Worm (Caenorhabditis elegans) whole organism, young adult: ENCODE measurements around the gene best-6.
"Not testable (repeated sequence)": the region's sequence is repeated elsewhere in the genome, so short reads cannot be mapped to it uniquely, and the experiment has no call there.

Experiments
- B0019.2 ChIP-seq: fragments of 200-800 bp; sonication (Bioruptor generic); conservative IDR thresholded peaks from 2 replicates; pipeline ENCODE4 v1.3.6; 2022; ENCODE audit warnings: missing genetic modification reagents, missing genetic modification characterization, missing compliant biosample characterization
- D2030.7 ChIP-seq: fragments of 200-800 bp; sonication (Bioruptor generic); IDR thresholded peaks from 2 replicates; pipeline ENCODE4 v1.3.6; 2022; ENCODE audit warnings: missing genetic modification reagents, missing genetic modification characterization, missing compliant biosample characterization
- F23B12.7 ChIP-seq: sonication (generic microtip); optimal IDR thresholded peaks from 2 replicates; lab custom pipeline; 2017; ENCODE audit warnings: missing genetic modification characterization, mild to moderate bottlenecking, missing compliant biosample characterization, antibody characterized with exemption, moderate library complexity; ENCODE audit not compliant: insufficient read depth
- F33H1.4 ChIP-seq: fragments of 200-800 bp; sonication (Bioruptor generic); IDR thresholded peaks from 2 replicates; pipeline ENCODE4 v1.3.6; 2022; ENCODE audit warnings: missing genetic modification reagents, missing genetic modification characterization, missing compliant biosample characterization
- F37B4.10 ChIP-seq: fragments of 200-800 bp; sonication (Bioruptor generic); IDR thresholded peaks from 2 replicates; pipeline ENCODE4 v1.3.6; 2022; ENCODE audit warnings: missing genetic modification characterization, missing compliant biosample characterization
- F49E8.2 ChIP-seq: sonication (generic microtip); optimal IDR thresholded peaks from 3 replicates; lab custom pipeline; 2017; ENCODE audit warnings: missing genetic modification characterization, mild to moderate bottlenecking, missing compliant biosample characterization, antibody characterized with exemption, moderate library complexity; ENCODE audit not compliant: insufficient read depth
- F57A8.1 ChIP-seq: fragments of 200-800 bp; sonication (Bioruptor generic); optimal IDR thresholded peaks from 2 replicates; lab custom pipeline; 2018; ENCODE audit warnings: mild to moderate bottlenecking, missing genetic modification characterization, moderate library complexity, missing compliant biosample characterization
- K12H6.12 ChIP-seq: fragments of 200-800 bp; sonication (Bioruptor generic); optimal IDR thresholded peaks from 2 replicates; lab custom pipeline; 2018; ENCODE audit warnings: mild to moderate bottlenecking, missing genetic modification characterization, missing compliant biosample characterization
- Y53F4B.3 ChIP-seq: fragments of 200-800 bp; sonication (Bioruptor generic); IDR thresholded peaks from 2 replicates; pipeline ENCODE4 v1.3.6; 2022; ENCODE audit warnings: missing genetic modification reagents, missing genetic modification characterization, missing compliant biosample characterization
- Y67H2A.10 ChIP-seq: fragments of 200-800 bp; sonication (Bioruptor generic); conservative IDR thresholded peaks from 2 replicates; pipeline ENCODE4 v1.3.6; 2022; ENCODE audit warnings: missing genetic modification reagents, missing genetic modification characterization, missing compliant biosample characterization
- Y95B8A.8 ChIP-seq: fragments of 200-800 bp; sonication (Bioruptor generic); IDR thresholded peaks from 2 replicates; pipeline ENCODE4 v1.3.6; 2022; ENCODE audit warnings: missing genetic modification reagents, missing genetic modification characterization, missing compliant biosample characterization
- ZK185.1 ChIP-seq: sonication (generic microtip); optimal IDR thresholded peaks from 2 replicates; lab custom pipeline; 2016; ENCODE audit warnings: mild to moderate bottlenecking, missing genetic modification characterization, missing compliant biosample characterization; ENCODE audit not compliant: poor library complexity, severe bottlenecking
- ama-1 ChIP-seq, 3 experiments: fragments of 150-350 bp in 1 of 3; sonication (generic microtip) in 2 of 3; optimal IDR thresholded peaks; 2 replicates each; lab custom pipeline; 2014 to 2018; ENCODE audit warnings: missing biosample characterization in 2 of 3, missing genetic modification characterization in 2 of 3, missing genetic modification reagents in 2 of 3
- attf-6 ChIP-seq: fragments of 200-800 bp; sonication (Bioruptor generic); IDR thresholded peaks from 2 replicates; pipeline ENCODE4 v1.3.6; 2022; ENCODE audit warnings: missing genetic modification reagents, missing genetic modification characterization, missing compliant biosample characterization
- ceh-100 ChIP-seq: fragments of 200-800 bp; sonication (Bioruptor generic); IDR thresholded peaks from 2 replicates; pipeline ENCODE4 v1.3.6; 2022; ENCODE audit warnings: missing genetic modification reagents, missing genetic modification characterization, missing compliant biosample characterization
- ceh-58 ChIP-seq: fragments of 200-800 bp; sonication (Bioruptor generic); IDR thresholded peaks from 2 replicates; pipeline ENCODE4 v1.3.6; 2022; ENCODE audit warnings: missing genetic modification characterization, missing compliant biosample characterization
- ceh-91 ChIP-seq: fragments of 200-800 bp; sonication (Bioruptor generic); IDR thresholded peaks from 2 replicates; pipeline ENCODE4 v1.3.6; 2022; ENCODE audit warnings: missing genetic modification reagents, missing genetic modification characterization, missing compliant biosample characterization
- egl-18 ChIP-seq: fragments of 200-800 bp; sonication (Bioruptor generic); IDR thresholded peaks from 2 replicates; pipeline ENCODE4 v1.3.6; 2022; ENCODE audit warnings: missing genetic modification reagents, missing genetic modification characterization, missing compliant biosample characterization
- egrh-3 ChIP-seq: fragments of 200-800 bp; sonication (Bioruptor generic); IDR thresholded peaks from 2 replicates; pipeline ENCODE4 v1.3.6; 2022; ENCODE audit warnings: missing genetic modification reagents, missing genetic modification characterization, missing compliant biosample characterization
- hlh-12 ChIP-seq: sonication (generic microtip); optimal IDR thresholded peaks from 2 replicates; lab custom pipeline; 2016; ENCODE audit warnings: missing genetic modification characterization, missing compliant biosample characterization
- hmg-1.2 ChIP-seq: fragments of 200-800 bp; sonication (Bioruptor generic); IDR thresholded peaks from 2 replicates; pipeline ENCODE4 v1.3.6; 2022; ENCODE audit warnings: missing genetic modification reagents, missing genetic modification characterization, missing compliant biosample characterization
- hmg-20 ChIP-seq: fragments of 200-800 bp; sonication (Bioruptor generic); IDR thresholded peaks from 2 replicates; pipeline ENCODE4 v1.3.6; 2022; ENCODE audit warnings: missing genetic modification reagents, missing genetic modification characterization, missing compliant biosample characterization
- hrde-1 ChIP-seq: sonication (generic microtip); optimal IDR thresholded peaks from 2 replicates; lab custom pipeline; 2016; ENCODE audit warnings: missing genetic modification characterization, mild to moderate bottlenecking, missing compliant biosample characterization, moderate library complexity, missing genotype, missing genetic modification reagents, borderline replicate concordance
- lag-1 ChIP-seq: fragments of 200-800 bp; sonication (Bioruptor generic); IDR thresholded peaks from 2 replicates; pipeline ENCODE4 v1.3.6; 2022; ENCODE audit warnings: missing genetic modification reagents, missing genetic modification characterization, missing compliant biosample characterization
- lin-26 ChIP-seq: fragments of 200-800 bp; sonication (Bioruptor generic); IDR thresholded peaks from 2 replicates; pipeline ENCODE4 v1.3.6; 2022; ENCODE audit warnings: missing genetic modification reagents, missing genetic modification characterization, missing compliant biosample characterization
- lin-54 ChIP-seq: fragments of 200-800 bp; sonication (Bioruptor generic); optimal IDR thresholded peaks from 2 replicates; lab custom pipeline; 2018; ENCODE audit warnings: mild to moderate bottlenecking, missing genetic modification characterization, missing compliant biosample characterization
- lir-1 ChIP-seq: fragments of 200-800 bp; sonication (Bioruptor generic); conservative IDR thresholded peaks from 2 replicates; pipeline ENCODE4 v1.3.6; 2022; ENCODE audit warnings: missing genetic modification reagents, missing genetic modification characterization, missing compliant biosample characterization
- lsl-1 ChIP-seq: fragments of 200-800 bp; sonication (Bioruptor generic); optimal IDR thresholded peaks from 2 replicates; lab custom pipeline; 2018; ENCODE audit warnings: mild to moderate bottlenecking, missing genetic modification characterization, moderate library complexity, missing compliant biosample characterization
- madf-6 ChIP-seq: fragments of 200-800 bp; sonication (Bioruptor generic); IDR thresholded peaks from 2 replicates; pipeline ENCODE4 v1.3.6; 2022; ENCODE audit warnings: missing genetic modification reagents, missing genetic modification characterization, missing compliant biosample characterization
- mxl-1 ChIP-seq: sonication (generic microtip); optimal IDR thresholded peaks from 2 replicates; lab custom pipeline; 2016; ENCODE audit warnings: missing genetic modification characterization, missing compliant biosample characterization
- nfya-1 ChIP-seq: sonication (generic microtip); optimal IDR thresholded peaks from 2 replicates; lab custom pipeline; 2017; ENCODE audit warnings: antibody characterized with exemption, missing compliant biosample characterization, missing genetic modification characterization, borderline replicate concordance; ENCODE audit not compliant: insufficient read depth
- nfyb-1 ChIP-seq: fragments of 200-800 bp; sonication (Bioruptor generic); IDR thresholded peaks from 2 replicates; pipeline ENCODE4 v1.3.6; 2022; ENCODE audit warnings: missing genetic modification reagents, missing genetic modification characterization, missing compliant biosample characterization
- pbrm-1 ChIP-seq: fragments of 200-800 bp; sonication (Bioruptor generic); IDR thresholded peaks from 2 replicates; pipeline ENCODE4 v1.3.6; 2022; ENCODE audit warnings: missing genetic modification reagents, missing genetic modification characterization, missing compliant biosample characterization
- rcor-1 ChIP-seq: fragments of 200-800 bp; sonication (Bioruptor generic); IDR thresholded peaks from 2 replicates; pipeline ENCODE4 v1.3.6; 2022; ENCODE audit warnings: missing genetic modification reagents, missing genetic modification characterization, missing compliant biosample characterization
- repo-1 ChIP-seq: sonication (generic microtip); optimal IDR thresholded peaks from 2 replicates; lab custom pipeline; 2017; ENCODE audit warnings: mild to moderate bottlenecking, missing genetic modification characterization, missing compliant biosample characterization
- sea-2 ChIP-seq: fragments of 200-800 bp; sonication (Bioruptor generic); IDR thresholded peaks from 2 replicates; pipeline ENCODE4 v1.3.6; 2022; ENCODE audit warnings: missing genetic modification characterization, missing compliant biosample characterization
- snpc-1.1 ChIP-seq: sonication (generic microtip); optimal IDR thresholded peaks from 2 replicates; lab custom pipeline; 2017; ENCODE audit warnings: missing genetic modification characterization, mild to moderate bottlenecking, missing compliant biosample characterization, antibody characterized with exemption, moderate library complexity, missing genotype, missing genetic modification reagents; ENCODE audit not compliant: insufficient read depth
- snpc-1.3 ChIP-seq: sonication (generic microtip); optimal IDR thresholded peaks from 2 replicates; lab custom pipeline; 2017; ENCODE audit warnings: missing genetic modification characterization, mild to moderate bottlenecking, missing compliant biosample characterization, antibody characterized with exemption, moderate library complexity, missing genotype, missing genetic modification reagents; ENCODE audit not compliant: insufficient read depth
- snpc-4 ChIP-seq, 5 experiments: fragments of 150-350 bp in 1 of 5; sonication (generic microtip) in 4 of 5; optimal IDR thresholded peaks; 2 replicates each; lab custom pipeline; 2014 to 2018; ENCODE audit warnings: missing genetic modification characterization in 5 of 5, missing biosample characterization in 3 of 5, antibody characterized with exemption in 2 of 5, mild to moderate bottlenecking in 2 of 5, missing compliant biosample characterization in 2 of 5, missing genotype in 2 of 5, moderate library complexity in 2 of 5, missing genetic modification reagents in 1 of 5
- xnd-1 ChIP-seq: sonication (generic microtip); optimal IDR thresholded peaks from 2 replicates; lab custom pipeline; 2016; ENCODE audit warnings: missing genotype, missing genetic modification reagents, missing genetic modification characterization, missing compliant biosample characterization
- zfh-2 ChIP-seq: fragments of 200-800 bp; sonication (Bioruptor generic); conservative IDR thresholded peaks from 2 replicates; pipeline ENCODE4 v1.3.6; 2022; ENCODE audit warnings: missing genetic modification reagents, missing genetic modification characterization, missing compliant biosample characterization
- ztf-22 ChIP-seq: fragments of 200-800 bp; sonication (Bioruptor generic); optimal IDR thresholded peaks from 2 replicates; lab custom pipeline; 2018; ENCODE audit warnings: mild to moderate bottlenecking, missing genetic modification characterization, moderate library complexity, missing compliant biosample characterization

best-6 gene

DNA sequence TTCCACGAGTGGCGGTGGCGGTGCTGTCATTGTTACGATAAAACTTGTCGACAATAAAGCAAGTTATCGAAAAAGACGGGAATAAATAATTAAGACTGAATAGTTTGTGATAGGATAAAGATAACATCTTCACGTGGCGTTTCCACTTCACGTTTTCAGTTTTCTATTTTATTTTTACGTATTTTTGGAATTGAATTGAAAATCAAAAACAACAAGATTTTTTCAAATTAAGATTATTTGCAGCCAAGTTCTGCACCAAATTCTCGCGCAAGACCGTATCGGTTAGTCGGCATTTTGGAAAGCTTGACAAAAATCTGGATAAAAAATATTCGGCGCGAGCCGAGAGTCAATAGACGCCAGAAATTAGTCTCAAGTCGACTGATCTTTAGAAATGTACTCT is 38.0 kb upstream of the best-6 start, which contains the start of gene ttbk-2.2:
TSS of gene ttbk-2.2 (minus strand) at position 101 of the 400 bp plus-strand sequence.
- TF ChIP-seq hrde-1; ceh-100 (GFP tag; lab: Robert Waterston, UW); snpc-4 (GFP tag; optimal IDR thresholded peaks at IDR 0.05; lab: Kevin White, UChicago); snpc-4 (tag; optimal IDR thresholded peaks at IDR 0.05; lab: Kevin White, UChicago): not testable (repeated sequence)

DNA sequence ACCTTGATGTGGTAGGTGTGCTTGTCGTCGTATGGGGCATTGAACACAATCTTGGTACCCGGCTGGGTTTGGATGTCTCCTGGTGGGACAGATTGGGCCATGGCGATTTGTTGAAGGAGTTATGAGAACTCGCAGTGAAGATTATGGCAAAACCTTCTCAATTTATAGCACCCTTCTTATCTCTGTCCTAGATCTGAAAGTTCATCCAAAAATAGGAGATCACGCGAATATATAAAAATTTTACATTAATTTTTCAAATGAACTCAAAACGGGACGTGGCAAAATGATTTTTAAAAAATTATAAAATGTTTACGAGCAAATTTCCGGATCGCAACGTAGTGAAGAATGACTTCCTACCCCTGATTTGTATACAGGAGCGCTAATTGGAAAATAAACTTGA is 36.1 kb upstream of the best-6 start, which contains the start of gene msp-53:
TSS of gene msp-53 (minus strand) at position 101 of the 400 bp plus-strand sequence.
- not testable (repeated sequence) for TF ChIP-seq ceh-91; mxl-1 (tag; lab: Kevin White, UChicago); lin-26 (GFP tag; lab: Robert Waterston, UW)

- no peak for TF ChIP-seq hmg-20 (GFP tag; lab: Robert Waterston, UW)
- TF ChIP-seq lir-1: no peak
- TF ChIP-seq lag-1 (GFP tag; lab: Robert Waterston, UW): no peak
- TF ChIP-seq zfh-2 (GFP tag; lab: Robert Waterston, UW): no peak
- peak; percentile 72 for TF ChIP-seq ama-1 (optimal IDR thresholded peaks at IDR 0.05; lab: Kevin White, UChicago)
- TF ChIP-seq ama-1 (GFP tag; optimal IDR thresholded peaks at IDR 0.05; lab: Kevin White, UChicago): no peak
- peak; percentile 5 for TF ChIP-seq repo-1 (tag; lab: Kevin White, UChicago)
- TF ChIP-seq Y53F4B.3 (GFP tag; lab: Robert Waterston, UW): no peak
- peak; percentile 54; the same call in 1 of the 2 replicates for TF ChIP-seq rcor-1 (GFP tag; lab: Robert Waterston, UW)
- peak; percentile 75 for TF ChIP-seq hmg-1.2
- TF ChIP-seq hlh-12: no peak
- no peak for TF ChIP-seq ztf-22 (GFP tag; lab: Kevin White, UChicago)
- peak; percentile 93 for TF ChIP-seq snpc-1.1
- TF ChIP-seq nfya-1 (tag; lab: Kevin White, UChicago): no peak
- TF ChIP-seq K12H6.12 (tag; lab: Kevin White, UChicago): no peak
- TF ChIP-seq xnd-1: no peak
- TF ChIP-seq lsl-1 (GFP tag; lab: Kevin White, UChicago): peak; percentile 29
- no peak for TF ChIP-seq egrh-3
- no peak for TF ChIP-seq ceh-58 (GFP tag; lab: Robert Waterston, UW)
- 0 out of 2 replicates have a peak, but pooled peaks have one; percentile 7 for TF ChIP-seq Y67H2A.10 (GFP tag; lab: Robert Waterston, UW)
- peak; percentile 95 for TF ChIP-seq attf-6 (GFP tag; lab: Robert Waterston, UW)
- peak; percentile 4 for TF ChIP-seq F49E8.2 (tag; lab: Kevin White, UChicago)
- no peak for TF ChIP-seq Y95B8A.8 (GFP tag; lab: Robert Waterston, UW)
- no peak for TF ChIP-seq B0019.2 (GFP tag; lab: Robert Waterston, UW)
- TF ChIP-seq nfyb-1: 0 out of 2 replicates have a peak, but pooled peaks have one; percentile 33
- peak; percentile 24 for TF ChIP-seq lin-54 (GFP tag; lab: Kevin White, UChicago)
- TF ChIP-seq sea-2 (GFP tag; lab: Robert Waterston, UW): no peak
- TF ChIP-seq D2030.7: peak; percentile 87
- TF ChIP-seq madf-6 (GFP tag; lab: Robert Waterston, UW): peak; percentile 63
- TF ChIP-seq snpc-1.3: peak; percentile 83
- TF ChIP-seq ZK185.1 (tag; lab: Kevin White, UChicago): no peak
- TF ChIP-seq F33H1.4: peak; percentile 38
- TF ChIP-seq F23B12.7 (tag; lab: Kevin White, UChicago): peak; percentile 34
- peak; percentile 65; the same call in 1 of the 2 replicates for TF ChIP-seq pbrm-1 (GFP tag; lab: Robert Waterston, UW)
- TF ChIP-seq F57A8.1 (GFP tag; lab: Kevin White, UChicago): no peak
- no peak for TF ChIP-seq egl-18 (GFP tag; lab: Robert Waterston, UW)
- peak; percentile 94 for TF ChIP-seq snpc-4 (GFP tag; optimal IDR thresholded peaks at IDR 0.05; lab: Kevin White, UChicago)
- TF ChIP-seq snpc-4 (tag; optimal IDR thresholded peaks at IDR 0.05; lab: Kevin White, UChicago): peak; percentile 95 to 98 (median 96)
- TF ChIP-seq F37B4.10 (GFP tag; lab: Robert Waterston, UW): no peak
These were observed 34.4 kb upstream of the best-6 start for ce11 chrIV:5063297-5063696.
